Fruit fly (Drosophila melanogaster): Measurements from ENCODE around the gene Meltrin.

Meltrin gene

dm6 chr3R:14737894-14738860, 41.1 kb upstream of the Meltrin start:
- no peak for TF ChIP-seq usp (GFP tag; optimal IDR thresholded peaks at IDR 0.05)
- peak; percentile 96 for TF ChIP-seq fru (GFP tag; optimal IDR thresholded peaks at IDR 0.05)
- peak; percentile 88 for TF ChIP-seq Hr83 (GFP tag; optimal IDR thresholded peaks at IDR 0.05; ENCODE audit: poor library complexity, severe bottlenecking)
- peak; percentile 98 for TF ChIP-seq psq (GFP tag; optimal IDR thresholded peaks at IDR 0.05)
- TF ChIP-seq Mio (GFP tag; optimal IDR thresholded peaks at IDR 0.05) = peak; percentile 74
- TF ChIP-seq GATAd (GFP tag; optimal IDR thresholded peaks at IDR 0.05) = peak; percentile 46
- no peak for TF ChIP-seq Hr78 (GFP tag; optimal IDR thresholded peaks at IDR 0.05)
- TF ChIP-seq brk (GFP tag; optimal IDR thresholded peaks at IDR 0.05) = peak; percentile 84
- TF ChIP-seq sage (GFP tag; optimal IDR thresholded peaks at IDR 0.05) = peak; percentile 92
- TF ChIP-seq ey (GFP tag; optimal IDR thresholded peaks at IDR 0.05) = peak; percentile 97
- TF ChIP-seq Sp1 (GFP tag; optimal IDR thresholded peaks at IDR 0.05) = peak; percentile 95
- no peak for TF ChIP-seq lola (GFP tag; optimal IDR thresholded peaks at IDR 0.05)
- peak; percentile 93 for TF ChIP-seq dmrt93B (GFP tag; optimal IDR thresholded peaks at IDR 0.05)
- peak; percentile 95 for TF ChIP-seq Hnf4 (GFP tag; optimal IDR thresholded peaks at IDR 0.05)
- TF ChIP-seq tai (GFP tag; optimal IDR thresholded peaks at IDR 0.05) = peak; percentile 74
- TF ChIP-seq woc (GFP tag; optimal IDR thresholded peaks at IDR 0.05) = peak; percentile 92
- TF ChIP-seq h (GFP tag; optimal IDR thresholded peaks at IDR 0.05) = peak; percentile 97
- TF ChIP-seq Dfd (GFP tag; optimal IDR thresholded peaks at IDR 0.05) = no peak
- peak; percentile 91 for TF ChIP-seq Jra (GFP tag; optimal IDR thresholded peaks at IDR 0.05)
- TF ChIP-seq sv (GFP tag; optimal IDR thresholded peaks at IDR 0.05) = peak; percentile 92
- TF ChIP-seq Rel (GFP tag; optimal IDR thresholded peaks at IDR 0.05) = peak; percentile 56
- TF ChIP-seq Rel (tag; optimal IDR thresholded peaks at IDR 0.05) = peak; percentile 65
- TF ChIP-seq br (GFP tag; optimal IDR thresholded peaks at IDR 0.05) = peak; percentile 97
- TF ChIP-seq rgr (GFP tag; optimal IDR thresholded peaks at IDR 0.05) = peak; percentile 96
- no peak for TF ChIP-seq Dif (GFP tag; optimal IDR thresholded peaks at IDR 0.05; ENCODE audit: partially characterized antibody)
- TF ChIP-seq dsf (GFP tag; optimal IDR thresholded peaks at IDR 0.05; ENCODE audit: borderline replicate concordance) = peak; percentile 82
- TF ChIP-seq pan (optimal IDR thresholded peaks at IDR 0.05) = no peak
- TF ChIP-seq CG9705 (GFP tag; optimal IDR thresholded peaks at IDR 0.05) = peak; percentile 86
- TF ChIP-seq foxo (GFP tag; optimal IDR thresholded peaks at IDR 0.05) = peak; percentile 72 to 98
- TF ChIP-seq CrebA (GFP tag; optimal IDR thresholded peaks at IDR 0.05; ENCODE audit: borderline replicate concordance) = peak; percentile 40
- peak in 1 of 2 experiments; percentile 28 for TF ChIP-seq dl (GFP tag; optimal IDR thresholded peaks at IDR 0.05; ENCODE audit: insufficient read depth in 1 of 2, partially characterized antibody in 2 of 2)
- TF ChIP-seq OdsH (GFP tag; optimal IDR thresholded peaks at IDR 0.05) = peak; percentile 95
- peak; percentile 94 for TF ChIP-seq CG32264 (GFP tag; optimal IDR thresholded peaks at IDR 0.05)
- TF ChIP-seq Vsx2 (GFP tag; optimal IDR thresholded peaks at IDR 0.05; ENCODE audit: partially characterized antibody) = peak; percentile 16
- no peak for TF ChIP-seq Abd-B (GFP tag; optimal IDR thresholded peaks at IDR 0.05)
- TF ChIP-seq N (GFP tag; optimal IDR thresholded peaks at IDR 0.05) = no peak
- TF ChIP-seq jim (GFP tag; optimal IDR thresholded peaks at IDR 0.05) = no peak
- TF ChIP-seq Myc (optimal IDR thresholded peaks at IDR 0.05) = no peak
- peak; percentile 96 for TF ChIP-seq HLH106 (tag; optimal IDR thresholded peaks at IDR 0.05)

- TF ChIP-seq jim (GFP tag; optimal IDR thresholded peaks at IDR 0.05) (no peak), dl (GFP tag; optimal IDR thresholded peaks at IDR 0.05; ENCODE audit: insufficient read depth in 1 of 2, partially characterized antibody in 2 of 2) (no peak), woc (GFP tag; optimal IDR thresholded peaks at IDR 0.05) (no peak), dsf (GFP tag; optimal IDR thresholded peaks at IDR 0.05; ENCODE audit: borderline replicate concordance) (no peak), Vsx2 (GFP tag; optimal IDR thresholded peaks at IDR 0.05; ENCODE audit: partially characterized antibody) (no peak), Dfd (GFP tag; optimal IDR thresholded peaks at IDR 0.05) (no peak), sv (GFP tag; optimal IDR thresholded peaks at IDR 0.05) (no peak), Rel (GFP tag; optimal IDR thresholded peaks at IDR 0.05) (no peak), Rel (tag; optimal IDR thresholded peaks at IDR 0.05) (no peak), CG9705 (GFP tag; optimal IDR thresholded peaks at IDR 0.05) (no peak), CrebA (GFP tag; optimal IDR thresholded peaks at IDR 0.05; ENCODE audit: borderline replicate concordance) (no peak), CG32264 (GFP tag; optimal IDR thresholded peaks at IDR 0.05) (no peak), h (GFP tag; optimal IDR thresholded peaks at IDR 0.05) (no peak), psq (GFP tag; optimal IDR thresholded peaks at IDR 0.05) (no peak), Mio (GFP tag; optimal IDR thresholded peaks at IDR 0.05) (no peak), rgr (GFP tag; optimal IDR thresholded peaks at IDR 0.05) (no peak), Hnf4 (GFP tag; optimal IDR thresholded peaks at IDR 0.05) (no peak), Myc (optimal IDR thresholded peaks at IDR 0.05) (no peak), usp (GFP tag; optimal IDR thresholded peaks at IDR 0.05) (no peak)
These were observed 39.6 kb upstream of the Meltrin start for dm6 chr3R:14736674-14737073.
